Fruit fly (Drosophila melanogaster) whole organism, embryonic: Measurements from ENCODE around the gene klar.

ENCODE experiments used
- Abd-B ChIP-seq: fragments of 200-800 bp; sonication (Bioruptor generic); optimal IDR thresholded peaks from 2 replicates; lab custom pipeline; 2018; ENCODE audit warnings: missing biosample characterization, mild to moderate bottlenecking, missing genetic modification characterization, moderate library complexity
- BtbVII ChIP-seq: fragments of 200-800 bp; sonication (Bioruptor generic); optimal IDR thresholded peaks from 3 replicates; lab custom pipeline; 2017; ENCODE audit warnings: missing biosample characterization, mild to moderate bottlenecking, missing genetic modification characterization
- CG11247 ChIP-seq: fragments of 200-800 bp; sonication (Bioruptor generic); IDR thresholded peaks from 2 replicates; pipeline ENCODE4 v1.3.6; 2022; ENCODE audit warnings: missing biosample characterization, missing genetic modification characterization
- CG11504 ChIP-seq: fragments of 200-800 bp; sonication (Bioruptor generic); optimal IDR thresholded peaks from 3 replicates; lab custom pipeline; 2019; ENCODE audit warnings: missing biosample characterization, mild to moderate bottlenecking, missing genetic modification characterization, moderate library complexity
- CG14710 ChIP-seq: fragments of 200-800 bp; sonication (Bioruptor generic); optimal IDR thresholded peaks from 3 replicates; lab custom pipeline; 2019; ENCODE audit warnings: missing biosample characterization, mild to moderate bottlenecking, missing genetic modification characterization, moderate library complexity
- CG14965 ChIP-seq: fragments of 200-800 bp; sonication (Bioruptor generic); optimal IDR thresholded peaks from 2 replicates; lab custom pipeline; 2016; ENCODE audit warnings: missing biosample characterization, missing genetic modification characterization, borderline replicate concordance
- CG16813 ChIP-seq: fragments of 200-800 bp; sonication (Bioruptor generic); IDR thresholded peaks from 3 replicates; pipeline ENCODE4 v1.3.6; 2022; ENCODE audit warnings: missing biosample characterization, missing genetic modification characterization; ENCODE audit not compliant: partially characterized antibody
- CG17328 ChIP-seq: fragments of 200-800 bp; sonication (Bioruptor generic); IDR thresholded peaks from 2 replicates; pipeline ENCODE4 v1.3.6; 2022; ENCODE audit warnings: missing biosample characterization, missing genetic modification characterization
- CG1832 ChIP-seq: fragments of 200-800 bp; sonication (Bioruptor generic); optimal IDR thresholded peaks from 2 replicates; lab custom pipeline; 2017; ENCODE audit warnings: missing biosample characterization, mild to moderate bottlenecking, missing genetic modification characterization, inconsistent platforms
- CG18764 ChIP-seq: fragments of 200-800 bp; sonication (Bioruptor generic); optimal IDR thresholded peaks from 3 replicates; lab custom pipeline; 2016; ENCODE audit warnings: missing biosample characterization, missing genetic modification characterization
- CG3065 ChIP-seq: fragments of 200-800 bp; sonication (Bioruptor generic); optimal IDR thresholded peaks from 2 replicates; lab custom pipeline; 2016; ENCODE audit warnings: missing biosample characterization, missing genetic modification characterization
- CG31388 ChIP-seq: fragments of 200-800 bp; sonication (Bioruptor generic); optimal IDR thresholded peaks from 2 replicates; lab custom pipeline; 2016; ENCODE audit warnings: missing biosample characterization, missing genetic modification characterization
- CG6683 ChIP-seq: fragments of 200-800 bp; sonication (Bioruptor generic); optimal IDR thresholded peaks from 2 replicates; lab custom pipeline; 2017; ENCODE audit warnings: missing biosample characterization, mild to moderate bottlenecking, missing genetic modification characterization, missing genetic modification reagents
- CG6791 ChIP-seq: fragments of 200-800 bp; sonication (Bioruptor generic); IDR thresholded peaks from 3 replicates; pipeline ENCODE4 v1.3.6; 2022; ENCODE audit warnings: missing biosample characterization, missing genetic modification characterization; ENCODE audit not compliant: partially characterized antibody
- CTCF ChIP-seq: fragments of 200-800 bp; sonication (Bioruptor generic); optimal IDR thresholded peaks from 2 replicates; lab custom pipeline; 2017; ENCODE audit warnings: missing biosample characterization, mild to moderate bottlenecking, missing genetic modification characterization, moderate library complexity
- CoRest ChIP-seq: fragments of 200-800 bp; sonication (Bioruptor generic); optimal IDR thresholded peaks from 3 replicates; lab custom pipeline; 2018; ENCODE audit warnings: missing biosample characterization, mild to moderate bottlenecking, missing genetic modification characterization, moderate library complexity
- D ChIP-seq, 2 experiments: fragments of 200-800 bp in 1 of 2; fragments of >200 bp in 1 of 2; sonication (Bioruptor generic) in 1 of 2; optimal IDR thresholded peaks; 2 replicates in 1 of 2; 3 replicates in 1 of 2; lab custom pipeline; 2017; ENCODE audit warnings: mild to moderate bottlenecking in 1 of 2, missing biosample characterization in 1 of 2, missing genetic modification characterization in 1 of 2, missing genetic modification reagents in 1 of 2
- D19A ChIP-seq: fragments of 200-800 bp; optimal IDR thresholded peaks from 3 replicates; lab custom pipeline; 2019; ENCODE audit warnings: missing biosample characterization, mild to moderate bottlenecking, missing genetic modification characterization, moderate library complexity
- Deaf1 ChIP-seq: fragments of 200-800 bp; optimal IDR thresholded peaks from 3 replicates; lab custom pipeline; 2019; ENCODE audit warnings: missing biosample characterization, mild to moderate bottlenecking, missing genetic modification characterization, moderate library complexity
- Drgx ChIP-seq: fragments of 200-800 bp; sonication (Bioruptor generic); IDR thresholded peaks from 2 replicates; pipeline ENCODE4 v1.3.6; 2022; ENCODE audit warnings: missing biosample characterization, missing genetic modification characterization
- Ets65A ChIP-seq: fragments of 200-800 bp; sonication (Bioruptor generic); peaks from one replicate; lab custom pipeline; 2016; ENCODE audit warnings: missing biosample characterization, missing genetic modification characterization
- H15 ChIP-seq: fragments of 200-800 bp; sonication (Bioruptor generic); IDR thresholded peaks from 3 replicates; pipeline ENCODE4 v1.3.6; 2022; ENCODE audit warnings: missing biosample characterization, missing genetic modification characterization
- Hmr ChIP-seq: fragments of 200-800 bp; sonication (Bioruptor generic); optimal IDR thresholded peaks from 3 replicates; lab custom pipeline; 2017; ENCODE audit warnings: mild to moderate bottlenecking, missing biosample characterization, missing genetic modification reagents, missing genetic modification characterization
- Opbp ChIP-seq: fragments of 200-800 bp; sonication (Bioruptor generic); IDR thresholded peaks from 3 replicates; pipeline ENCODE4 v1.3.6; 2022; ENCODE audit warnings: missing biosample characterization, missing genetic modification characterization; ENCODE audit not compliant: partially characterized antibody
- Scr ChIP-seq: fragments of 200-800 bp; sonication (Bioruptor generic); IDR thresholded peaks from 2 replicates; pipeline ENCODE4 v1.3.6; 2022; ENCODE audit warnings: missing biosample characterization, missing genetic modification characterization; ENCODE audit not compliant: partially characterized antibody
- Stat92E ChIP-seq, 3 experiments: fragments of >200 bp in 2 of 3; fragments of 200-800 bp in 1 of 3; sonication (Bioruptor generic) in 1 of 3; optimal IDR thresholded peaks; 2 replicates each; lab custom pipeline; 2017 to 2019; ENCODE audit warnings: missing biosample characterization in 3 of 3, missing genetic modification characterization in 3 of 3, mild to moderate bottlenecking in 1 of 3, moderate library complexity in 1 of 3
- al ChIP-seq: fragments of 200-800 bp; sonication (Bioruptor generic); IDR thresholded peaks from 2 replicates; pipeline ENCODE4 v1.3.6; 2022; ENCODE audit warnings: missing biosample characterization, missing genetic modification characterization
- az2 ChIP-seq: fragments of 200-800 bp; sonication (Bioruptor generic); optimal IDR thresholded peaks from 3 replicates; lab custom pipeline; 2016; ENCODE audit warnings: missing biosample characterization, missing genetic modification characterization
- bbx ChIP-seq: fragments of 200-800 bp; sonication (Bioruptor generic); IDR thresholded peaks from 2 replicates; pipeline ENCODE4 v1.3.6; 2022; ENCODE audit warnings: missing biosample characterization, missing genetic modification characterization; ENCODE audit not compliant: partially characterized antibody
- cg ChIP-seq: fragments of 200-800 bp; sonication (Bioruptor generic); optimal IDR thresholded peaks from 3 replicates; lab custom pipeline; 2019; ENCODE audit warnings: missing biosample characterization, mild to moderate bottlenecking, missing genetic modification characterization, moderate library complexity
- chinmo ChIP-seq: fragments of 200-800 bp; sonication (Bioruptor generic); IDR thresholded peaks from 4 replicates; pipeline ENCODE4 v1.3.6; 2022; ENCODE audit warnings: missing biosample characterization, missing genetic modification characterization; ENCODE audit not compliant: partially characterized antibody
- ci ChIP-seq: fragments of 200-800 bp; sonication (Bioruptor generic); IDR thresholded peaks from 3 replicates; pipeline ENCODE4 v1.3.6; 2022; ENCODE audit warnings: missing biosample characterization, missing genetic modification characterization
- en ChIP-seq: fragments of 200-800 bp; sonication (Bioruptor generic); optimal IDR thresholded peaks from 2 replicates; lab custom pipeline; 2016; ENCODE audit warnings: missing biosample characterization, missing genetic modification characterization
- klu ChIP-seq: fragments of 200-800 bp; sonication (Bioruptor generic); IDR thresholded peaks from 2 replicates; pipeline ENCODE4 v1.3.6; 2022; ENCODE audit warnings: missing biosample characterization, missing genetic modification characterization
- lmd ChIP-seq: fragments of 200-800 bp; sonication (Bioruptor generic); IDR thresholded peaks from 2 replicates; pipeline ENCODE4 v1.3.6; 2022; ENCODE audit warnings: missing biosample characterization, missing genetic modification characterization
- nerfin-2 ChIP-seq: fragments of 200-800 bp; sonication (Bioruptor generic); IDR thresholded peaks from 2 replicates; pipeline ENCODE4 v1.3.6; 2022; ENCODE audit warnings: missing biosample characterization, missing genetic modification characterization; ENCODE audit not compliant: partially characterized antibody
- odd ChIP-seq: fragments of 200-800 bp; sonication (Bioruptor generic); optimal IDR thresholded peaks from 2 replicates; lab custom pipeline; 2017; ENCODE audit warnings: missing biosample characterization, mild to moderate bottlenecking, missing genetic modification characterization
- onecut ChIP-seq: fragments of 200-800 bp; sonication (Bioruptor generic); IDR thresholded peaks from 2 replicates; pipeline ENCODE4 v1.3.6; 2022; ENCODE audit warnings: missing biosample characterization, missing genetic modification characterization
- psq ChIP-seq: fragments of 200-800 bp; sonication (Bioruptor generic); optimal IDR thresholded peaks from 2 replicates; lab custom pipeline; 2017; ENCODE audit warnings: missing biosample characterization, missing genetic modification characterization
- row ChIP-seq: fragments of 200-800 bp; sonication (Bioruptor generic); IDR thresholded peaks from 3 replicates; pipeline ENCODE4 v1.3.6; 2022; ENCODE audit warnings: missing biosample characterization, missing genetic modification characterization
- sc ChIP-seq, 3 experiments: fragments of >200 bp in 2 of 3; fragments of 200-800 bp in 1 of 3; sonication (Bioruptor generic) in 1 of 3; optimal IDR thresholded peaks; 2 replicates in 2 of 3; 3 replicates in 1 of 3; lab custom pipeline; 2017; ENCODE audit warnings: mild to moderate bottlenecking in 1 of 3, missing biosample characterization in 1 of 3, missing genetic modification characterization in 1 of 3, missing genetic modification reagents in 1 of 3
- schlank ChIP-seq: fragments of 200-800 bp; sonication (Bioruptor generic); optimal IDR thresholded peaks from 2 replicates; lab custom pipeline; 2018; ENCODE audit warnings: missing biosample characterization, mild to moderate bottlenecking, missing genetic modification characterization
- scrt ChIP-seq: fragments of 200-800 bp; sonication (Bioruptor generic); optimal IDR thresholded peaks from 2 replicates; lab custom pipeline; 2018; ENCODE audit warnings: missing biosample characterization, mild to moderate bottlenecking, missing genetic modification characterization, moderate library complexity
- seq ChIP-seq: fragments of 200-800 bp; sonication (Bioruptor generic); IDR thresholded peaks from 2 replicates; pipeline ENCODE4 v1.3.6; 2022; ENCODE audit warnings: missing biosample characterization, missing genetic modification characterization
- stwl ChIP-seq: fragments of 200-800 bp; sonication (Bioruptor generic); optimal IDR thresholded peaks from 3 replicates; lab custom pipeline; 2018; ENCODE audit warnings: missing biosample characterization, mild to moderate bottlenecking, missing genetic modification characterization, moderate library complexity
- twi ChIP-seq: fragments of 200-800 bp; optimal IDR thresholded peaks from 2 replicates; lab custom pipeline; 2019; ENCODE audit warnings: missing biosample characterization, mild to moderate bottlenecking, missing genetic modification characterization, moderate library complexity
- zfh1 ChIP-seq: fragments of 200-800 bp; sonication (Bioruptor generic); IDR thresholded peaks from 3 replicates; pipeline ENCODE4 v1.3.6; 2022; ENCODE audit warnings: missing biosample characterization, missing genetic modification characterization
- zfh2 ChIP-seq: fragments of 200-800 bp; sonication (Bioruptor generic); optimal IDR thresholded peaks from 2 replicates; lab custom pipeline; 2016; ENCODE audit warnings: missing biosample characterization, missing genetic modification characterization

Gene klar

DNA sequence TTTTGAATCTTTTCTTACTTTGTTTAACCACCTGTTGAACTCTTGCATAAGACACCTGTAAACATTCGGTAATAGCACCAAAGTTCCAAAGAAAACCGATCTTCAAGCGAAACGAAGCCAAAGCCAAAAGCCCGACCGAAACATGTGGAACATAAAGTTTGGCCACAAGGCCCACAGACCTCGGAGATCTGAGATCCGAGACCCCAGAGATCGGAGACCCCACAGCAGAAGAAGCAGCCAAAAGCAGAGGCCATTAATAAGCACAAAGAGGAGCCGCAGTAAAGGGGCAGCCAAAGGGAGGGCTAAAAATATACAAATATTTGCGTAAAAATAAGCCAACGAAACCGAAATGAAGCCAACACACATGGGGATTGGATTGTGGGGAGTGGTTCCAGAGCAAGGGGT, 29.6 kb downstream of the klar start (continued):
- no peak for TF ChIP-seq CG31388 (GFP tag; lab: Kevin White, UChicago)
- TF ChIP-seq schlank: no peak
- no peak for TF ChIP-seq H15 (GFP tag; lab: Robert Waterston, UW)
- peak; percentile 78 for TF ChIP-seq psq (GFP tag; lab: Kevin White, UChicago)
- no peak for TF ChIP-seq CG11247 (GFP tag; lab: Robert Waterston, UW)
- no peak for TF ChIP-seq onecut (GFP tag; lab: Robert Waterston, UW)
- TF ChIP-seq twi (tag; lab: Kevin White, UChicago): peak; percentile 36
- TF ChIP-seq odd (GFP tag; lab: Kevin White, UChicago): peak; percentile 10
- no peak for TF ChIP-seq klu
- no peak for TF ChIP-seq CG1832 (GFP tag; lab: Kevin White, UChicago)
- no peak for TF ChIP-seq lmd
- TF ChIP-seq ci: peak; percentile 67; the same call in 2 of the 3 replicates
- no peak for TF ChIP-seq az2 (GFP tag; lab: Kevin White, UChicago)
- peak; percentile 4 for TF ChIP-seq scrt (GFP tag; lab: Kevin White, UChicago)
- TF ChIP-seq CG14710: no peak
- TF ChIP-seq en (GFP tag; lab: Kevin White, UChicago): no peak
- peak; percentile 76 for TF ChIP-seq Deaf1 (tag; lab: Kevin White, UChicago)
- TF ChIP-seq sc (optimal IDR thresholded peaks at IDR 0.05; lab: Kevin White, UChicago): no peak
- TF ChIP-seq sc (GFP tag; optimal IDR thresholded peaks at IDR 0.05; lab: Kevin White, UChicago): no peak
- peak; percentile 77; the same call in 2 of the 4 replicates for TF ChIP-seq chinmo (GFP tag; lab: Robert Waterston, UW)
- no peak for TF ChIP-seq CG6683 (GFP tag; lab: Kevin White, UChicago)
- no peak for TF ChIP-seq CG11504 (tag; lab: Kevin White, UChicago)
- no peak for TF ChIP-seq Stat92E (GFP tag; optimal IDR thresholded peaks at IDR 0.05; lab: Kevin White, UChicago)
- no peak for TF ChIP-seq seq (GFP tag; lab: Robert Waterston, UW)
- no peak for TF ChIP-seq D (optimal IDR thresholded peaks at IDR 0.05; lab: Kevin White, UChicago)
- no peak for TF ChIP-seq D (GFP tag; optimal IDR thresholded peaks at IDR 0.05; lab: Kevin White, UChicago)
- no peak for TF ChIP-seq Abd-B (GFP tag; lab: Kevin White, UChicago)
- no peak for TF ChIP-seq CG18764
- no peak for TF ChIP-seq zfh2 (GFP tag; lab: Kevin White, UChicago)
- TF ChIP-seq Hmr (GFP tag; lab: Kevin White, UChicago): peak; percentile 10
- peak; percentile 37; the same call in 1 of the 3 replicates for TF ChIP-seq CG6791 (GFP tag; lab: Robert Waterston, UW)
- peak; percentile 19 for TF ChIP-seq BtbVII (GFP tag; lab: Kevin White, UChicago)
- TF ChIP-seq al (GFP tag; lab: Robert Waterston, UW): no peak
- TF ChIP-seq CG3065 (GFP tag; lab: Kevin White, UChicago): no peak
- 0 out of 2 replicates have a peak, but pooled peaks have one; percentile 23 for TF ChIP-seq CG17328

DNA sequence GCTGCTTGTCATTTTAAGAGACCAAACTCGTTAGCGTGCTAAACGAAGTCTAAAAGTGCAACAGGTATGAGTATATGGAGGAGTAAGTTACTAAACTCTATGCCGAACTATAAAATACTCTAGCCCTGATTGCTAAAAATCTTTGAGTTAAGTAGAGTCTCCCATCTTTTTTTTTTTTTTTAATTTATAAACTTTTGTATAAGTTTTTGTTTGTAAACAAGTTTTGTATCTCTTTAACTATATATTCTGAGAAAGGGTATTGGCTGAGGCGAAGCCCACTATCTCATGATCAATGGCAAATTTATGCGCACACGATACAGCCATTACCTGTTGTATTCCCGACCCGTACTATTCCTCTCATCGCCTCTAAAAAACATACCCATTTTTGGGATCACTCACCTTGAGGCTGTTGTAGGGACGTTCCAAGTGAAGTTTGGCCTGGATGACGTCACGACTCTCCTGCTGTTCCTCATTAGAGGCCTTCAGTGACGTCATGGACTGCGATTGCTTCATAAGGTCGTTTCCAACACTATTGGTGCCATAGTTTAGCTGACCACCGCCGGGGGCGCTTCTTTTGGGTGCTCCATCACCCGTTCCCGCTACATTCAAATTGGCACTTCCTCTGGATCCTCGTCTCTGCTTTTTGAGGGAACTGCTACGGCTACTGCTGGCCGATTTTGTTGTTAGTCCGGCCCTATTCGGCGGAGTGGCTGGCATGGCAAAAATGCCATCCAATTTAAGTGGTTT, 32.7 kb downstream of the klar start:
- TF ChIP-seq zfh1 (GFP tag; lab: Robert Waterston, UW): 0 out of 3 replicates have a peak, but pooled peaks have one; percentile 38
- no peak for TF ChIP-seq CoRest (tag; lab: Kevin White, UChicago)
- TF ChIP-seq CG16813: peak; percentile 42; the same call in 2 of the 3 replicates
- TF ChIP-seq Opbp (GFP tag; lab: Robert Waterston, UW): peak; percentile 51; the same call in 1 of the 3 replicates
- TF ChIP-seq nerfin-2: peak; percentile 41
- no peak for TF ChIP-seq cg
- TF ChIP-seq CTCF (GFP tag; lab: Kevin White, UChicago): peak; percentile 77
- TF ChIP-seq Scr: 0 out of 2 replicates have a peak, but pooled peaks have one; percentile 11
- 0 out of 2 replicates have a peak, but pooled peaks have one; percentile 28 for TF ChIP-seq bbx (GFP tag; lab: Robert Waterston, UW)
- peak; percentile 97 for TF ChIP-seq stwl
- TF ChIP-seq D19A: peak; percentile 40
- TF ChIP-seq Ets65A (GFP tag; lab: Kevin White, UChicago): peak; percentile 39
- 0 out of 3 replicates have a peak, but pooled peaks have one; percentile 9 for TF ChIP-seq row (GFP tag; lab: Robert Waterston, UW)
- peak; percentile 55 for TF ChIP-seq Drgx (GFP tag; lab: Robert Waterston, UW)
- TF ChIP-seq CG14965 (GFP tag; lab: Kevin White, UChicago): peak; percentile 46
- TF ChIP-seq CG6791 (GFP tag; lab: Robert Waterston, UW): peak; percentile 63; the same call in 2 of the 3 replicates
